Worm (Caenorhabditis elegans): Measurements from ENCODE around the gene F45G2.7.

Gene F45G2.7

DNA sequence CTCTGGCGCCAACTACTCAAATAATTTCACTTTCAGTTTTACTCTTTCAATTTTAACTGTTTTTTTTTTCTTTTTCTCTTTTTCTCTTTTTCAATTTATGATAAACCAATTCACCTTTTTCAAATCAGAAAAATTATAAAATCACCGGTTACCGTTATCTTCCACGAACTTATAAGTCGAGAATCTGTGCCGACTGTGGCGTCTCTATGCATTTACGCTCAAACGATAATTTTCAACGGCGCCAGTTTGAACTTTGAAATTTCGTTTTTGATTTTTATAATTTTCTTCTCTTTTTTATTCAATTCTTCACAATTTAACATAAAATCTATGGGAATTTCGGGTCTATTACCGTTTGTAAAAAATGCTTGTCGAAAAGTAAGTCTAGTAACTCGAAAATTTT lies 10.9 kb downstream of the F45G2.7 start, which contains the start of gene exo-1 (continued):
- no peak for TF ChIP-seq hlh-4 (tag; optimal IDR thresholded peaks at IDR 0.05)
- peak; percentile 65 for TF ChIP-seq nhr-77 (tag; optimal IDR thresholded peaks at IDR 0.05)
- no peak for TF ChIP-seq ceh-90 (tag; optimal IDR thresholded peaks at IDR 0.05)
- TF ChIP-seq fkh-10 (GFP tag; optimal IDR thresholded peaks at IDR 0.05), result no peak
- TF ChIP-seq dpl-1 (GFP tag; optimal IDR thresholded peaks at IDR 0.05), result peak; percentile 86 to 91 (median 90)
- TF ChIP-seq ama-1 (optimal IDR thresholded peaks at IDR 0.05), result no peak
- TF ChIP-seq nhr-28 (tag; optimal IDR thresholded peaks at IDR 0.05), result no peak
- TF ChIP-seq elt-3 (tag; optimal IDR thresholded peaks at IDR 0.05), result peak in 3 of 6 experiments; percentile 40 to 89 (median 45)
- no peak for TF ChIP-seq xbp-1 (tag; optimal IDR thresholded peaks at IDR 0.05)
- TF ChIP-seq unc-86 (tag; optimal IDR thresholded peaks at IDR 0.05), result no peak
- TF ChIP-seq hpl-2 (GFP tag; optimal IDR thresholded peaks at IDR 0.05), result no peak
- peak; percentile 50 for TF ChIP-seq lir-3 (tag; optimal IDR thresholded peaks at IDR 0.05; ENCODE audit: poor library complexity)
- no peak for TF ChIP-seq pag-3 (tag; optimal IDR thresholded peaks at IDR 0.05; ENCODE audit: borderline replicate concordance, insufficient read depth)
- no peak for TF ChIP-seq egl-13 (tag; optimal IDR thresholded peaks at IDR 0.05)
- peak; percentile 77 for TF ChIP-seq unc-130 (tag; optimal IDR thresholded peaks at IDR 0.05)
- TF ChIP-seq hlh-17 (GFP tag; optimal IDR thresholded peaks at IDR 0.05; ENCODE audit: borderline replicate concordance), result no peak
- no peak for TF ChIP-seq sup-37 (GFP tag; optimal IDR thresholded peaks at IDR 0.05)
- no peak for TF ChIP-seq egl-27 (tag; optimal IDR thresholded peaks at IDR 0.05)
- TF ChIP-seq nhr-19 (GFP tag; conservative IDR thresholded peaks at IDR 0.05), result no peak
- no peak for TF ChIP-seq ceh-88 (GFP tag; IDR thresholded peaks at IDR 0.05)
- TF ChIP-seq ceh-8 (GFP tag; optimal IDR thresholded peaks at IDR 0.05), result no peak
- TF ChIP-seq mef-2 (tag; optimal IDR thresholded peaks at IDR 0.05), result no peak
- peak; percentile 82 for TF ChIP-seq blmp-1 (tag; optimal IDR thresholded peaks at IDR 0.05)
- TF ChIP-seq lin-35 (GFP tag; optimal IDR thresholded peaks at IDR 0.05), result peak; percentile 83 to 98
- TF ChIP-seq nhr-84 (tag; optimal IDR thresholded peaks at IDR 0.05), result no peak
- TF ChIP-seq pqm-1 (tag; optimal IDR thresholded peaks at IDR 0.05), result no peak
- no peak for TF ChIP-seq unc-98 (GFP tag; IDR thresholded peaks at IDR 0.05)
- TF ChIP-seq tlp-1 (tag; optimal IDR thresholded peaks at IDR 0.05), result no peak
- peak; percentile 2 for TF ChIP-seq tbx-2 (tag; optimal IDR thresholded peaks at IDR 0.05)
- TF ChIP-seq aly-2 (tag; optimal IDR thresholded peaks at IDR 0.05), result no peak
- TF ChIP-seq irx-1 (tag; optimal IDR thresholded peaks at IDR 0.05), result no peak

DNA sequence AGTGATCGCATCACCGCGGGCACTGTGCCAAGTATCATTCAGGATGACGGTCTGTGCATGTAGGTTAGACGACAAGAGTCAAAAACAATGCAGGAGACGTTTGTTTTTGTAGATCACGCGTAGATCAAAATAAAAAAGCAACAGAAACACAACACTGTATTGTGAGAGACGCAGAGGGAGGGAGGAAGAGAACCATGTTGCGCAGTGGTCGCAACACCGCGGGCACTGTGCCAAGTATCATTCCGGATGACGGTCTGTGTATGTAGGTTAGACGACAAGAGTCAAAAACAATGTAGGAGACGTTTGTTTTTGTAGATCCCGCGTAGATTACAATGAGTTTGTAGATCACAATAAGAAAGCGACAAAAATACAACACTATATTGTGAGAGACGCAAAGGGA lies 15.3 kb downstream of the F45G2.7 start:
- TF ChIP-seq ceh-8 (GFP tag; optimal IDR thresholded peaks at IDR 0.05), result no peak
- TF ChIP-seq ceh-90 (tag; optimal IDR thresholded peaks at IDR 0.05), result no peak
- TF ChIP-seq hlh-4 (tag; optimal IDR thresholded peaks at IDR 0.05), result no peak
- no peak for TF ChIP-seq efl-3 (GFP tag; optimal IDR thresholded peaks at IDR 0.05)
- no peak for TF ChIP-seq lsy-2 (tag; optimal IDR thresholded peaks at IDR 0.05)
- no peak for TF ChIP-seq lin-14 (GFP tag; optimal IDR thresholded peaks at IDR 0.05)
- TF ChIP-seq nhr-11 (tag; optimal IDR thresholded peaks at IDR 0.05), result no peak
- TF ChIP-seq blmp-1 (tag; optimal IDR thresholded peaks at IDR 0.05), result no peak
- TF ChIP-seq sptf-1 (tag; optimal IDR thresholded peaks at IDR 0.05), result no peak
- TF ChIP-seq jun-1 (tag; optimal IDR thresholded peaks at IDR 0.05), result no peak
- no peak for TF ChIP-seq lin-35 (GFP tag; optimal IDR thresholded peaks at IDR 0.05)
- no peak for TF ChIP-seq pag-3 (tag; optimal IDR thresholded peaks at IDR 0.05; ENCODE audit: borderline replicate concordance, insufficient read depth)
- no peak for TF ChIP-seq F16B12.6 (tag; optimal IDR thresholded peaks at IDR 0.05)

DNA sequence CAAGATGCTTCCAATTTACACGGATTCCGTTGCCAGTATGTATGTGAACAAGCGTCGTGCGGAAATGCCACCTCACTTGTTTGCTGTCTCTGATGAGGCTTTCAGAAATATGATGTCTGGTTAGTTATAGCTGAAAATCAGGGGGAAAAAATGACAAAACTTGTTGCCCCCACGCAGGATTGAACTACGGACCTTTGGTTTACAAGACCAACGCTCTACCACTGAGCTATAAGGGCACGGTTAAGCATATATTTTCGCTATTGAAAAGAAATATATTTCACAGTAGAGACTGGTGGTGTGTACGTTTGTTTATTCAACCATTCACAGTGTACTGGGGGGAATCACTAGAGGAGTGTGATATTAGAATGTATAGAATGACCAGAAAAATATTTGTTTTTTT lies 23.1 kb downstream of the F45G2.7 start:
- TF ChIP-seq isw-1 (GFP tag; IDR thresholded peaks at IDR 0.05), result no peak
- TF ChIP-seq lin-35 (GFP tag; optimal IDR thresholded peaks at IDR 0.05), result peak in 1 of 2 experiments; percentile 10

All from whole organism, L1 larva.